Worm (Caenorhabditis elegans) whole organism, late embryonic: ENCODE results near the gene nas-29.

Experiments used
- ama-1 ChIP-seq: fragments of 150-350 bp; optimal IDR thresholded peaks from 2 replicates; lab custom pipeline; 2014
- gmeb-2 ChIP-seq: sonication (generic microtip); optimal IDR thresholded peaks from 2 replicates; lab custom pipeline; 2016; ENCODE audit warnings: missing genetic modification characterization, inconsistent platforms, missing compliant biosample characterization
- mec-3 ChIP-seq: sonication (generic microtip); optimal IDR thresholded peaks from 2 replicates; lab custom pipeline; 2016; ENCODE audit warnings: borderline replicate concordance, missing genetic modification characterization, missing compliant biosample characterization
- pag-3 ChIP-seq: sonication (generic microtip); optimal IDR thresholded peaks from 2 replicates; lab custom pipeline; 2016; ENCODE audit warnings: missing compliant biosample characterization, missing genetic modification characterization, borderline replicate concordance
- sox-2 ChIP-seq: fragments of 200-800 bp; sonication (Bioruptor generic); IDR thresholded peaks from 2 replicates; pipeline ENCODE4 v1.3.6; 2022; ENCODE audit warnings: missing genetic modification reagents, missing genetic modification characterization, missing compliant biosample characterization
- tbx-2 ChIP-seq: sonication (generic microtip); optimal IDR thresholded peaks from 2 replicates; lab custom pipeline; 2016; ENCODE audit warnings: missing genetic modification characterization, missing compliant biosample characterization
- tbx-7 ChIP-seq: sonication (generic microtip); optimal IDR thresholded peaks from 2 replicates; lab custom pipeline; 2016; ENCODE audit warnings: missing genotype, missing genetic modification characterization, missing compliant biosample characterization

DNA sequence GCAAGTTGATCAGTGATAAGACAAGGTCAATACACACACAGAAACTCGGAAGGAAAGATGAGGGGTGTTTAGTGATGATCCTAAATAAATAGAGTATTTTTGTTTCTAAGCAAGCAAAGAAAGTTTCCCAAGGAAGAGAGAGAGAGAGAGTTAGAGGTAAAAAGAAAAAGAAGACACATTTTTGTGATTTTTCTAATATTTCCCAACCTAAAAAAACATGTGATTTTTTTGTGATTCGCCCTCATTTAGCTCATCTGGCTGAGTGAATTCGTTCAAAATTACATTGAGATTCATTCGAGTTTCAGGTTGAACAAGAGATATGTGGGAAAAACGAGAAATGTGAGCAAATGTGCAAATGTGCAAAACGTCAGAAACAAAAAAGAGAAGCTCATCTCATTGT lies 9.0 kb upstream of the nas-29 start, which contains the start of gene srb-16:
- TF ChIP-seq pag-3 (tag; lab: Kevin White, UChicago) (no peak), tbx-7 (tag; lab: Kevin White, UChicago) (no peak), ama-1 (lab: Kevin White, UChicago) (no peak), sox-2 (GFP tag; lab: Robert Waterston, UW) (no peak), gmeb-2 (tag; lab: Kevin White, UChicago) (no peak), tbx-2 (tag; lab: Kevin White, UChicago) (no peak), mec-3 (tag; lab: Kevin White, UChicago) (no peak)
